Worm (Caenorhabditis elegans): ENCODE data around the gene F52D10.4.
A peak's percentile ranks its signal among the peaks of the same experiment; 100 is the strongest.

Gene F52D10.4

DNA sequence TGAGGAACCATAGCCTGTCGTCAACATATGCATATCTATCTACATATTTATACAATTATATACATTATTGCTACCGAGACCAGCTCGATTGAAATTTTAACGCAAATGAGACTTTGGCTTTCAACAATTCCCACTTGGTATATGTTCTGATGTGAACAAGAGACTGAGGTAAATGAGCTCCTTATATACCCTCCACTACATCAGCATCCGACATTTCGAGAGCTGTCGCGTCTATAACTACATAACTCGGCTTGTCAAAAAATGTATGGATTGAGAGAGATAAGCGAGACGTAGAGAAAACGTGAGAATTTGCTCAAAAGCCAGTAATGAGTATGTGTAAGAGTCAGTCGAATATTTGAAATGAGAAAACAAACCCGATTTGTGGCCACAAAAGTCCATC, 6.2 kb downstream of the F52D10.4 start:
- no peak for TF ChIP-seq nhr-10 (tag; optimal IDR thresholded peaks at IDR 0.05)

DNA sequence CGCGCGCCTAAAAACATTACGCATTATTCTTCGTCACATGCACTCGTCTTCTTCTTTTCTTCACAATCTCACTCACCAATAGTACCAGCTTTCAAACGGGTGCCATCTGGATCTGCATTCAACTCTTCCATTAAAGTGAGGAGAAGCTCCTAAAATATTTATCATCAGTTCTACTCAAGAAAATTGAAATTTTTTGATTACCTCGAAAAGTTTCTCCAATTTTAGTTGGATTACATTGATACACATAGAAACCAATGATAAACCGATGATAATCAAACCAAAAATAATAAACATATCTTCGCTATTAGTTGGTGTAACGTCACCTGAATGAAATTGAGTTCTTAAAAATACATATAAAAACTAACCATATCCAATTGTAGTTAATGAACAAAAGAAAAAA, 7.4 kb downstream of the F52D10.4 start:
- TF ChIP-seq aha-1 (tag) (peak; percentile 91), snpc-1.2 (GFP tag; IDR thresholded peaks at IDR 0.05) (no peak)

DNA sequence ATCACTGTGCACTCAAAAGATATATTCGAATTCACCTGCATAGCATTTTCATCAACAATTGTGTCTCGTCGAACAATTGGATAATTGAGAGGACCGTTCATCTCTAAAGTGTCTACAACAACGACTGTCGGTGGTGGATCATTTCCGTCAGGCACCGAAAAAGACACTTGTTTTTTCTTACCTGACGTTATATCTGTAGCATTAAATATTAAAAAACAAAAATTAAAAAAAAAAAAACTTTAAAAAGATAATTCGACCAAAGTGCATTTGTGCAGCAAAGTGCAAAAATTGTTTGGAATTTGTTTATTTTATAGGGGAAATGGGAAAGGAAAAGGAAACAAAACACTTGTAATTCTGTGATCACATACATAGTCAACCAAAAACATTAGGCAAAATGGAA, 9.7 kb downstream of the F52D10.4 start, which contains the start of gene twk-44:
TSS of gene twk-44 (minus strand) at position 101 of the 400 bp plus-strand sequence.
- TF ChIP-seq zfp-3 (GFP tag; conservative IDR thresholded peaks at IDR 0.05), result no peak
- no peak for TF ChIP-seq ceh-44 (GFP tag; IDR thresholded peaks at IDR 0.05)
- no peak for TF ChIP-seq arid-1 (GFP tag; conservative IDR thresholded peaks at IDR 0.05)
- no peak for TF ChIP-seq zip-11 (GFP tag; IDR thresholded peaks at IDR 0.05)
- TF ChIP-seq unc-62 (GFP tag; optimal IDR thresholded peaks at IDR 0.05 in 1 of 2), result peak in 1 of 2 experiments; percentile 9
- no peak for TF ChIP-seq unc-62 (tag; optimal IDR thresholded peaks at IDR 0.05)
- no peak for TF ChIP-seq lin-39 (tag; optimal IDR thresholded peaks at IDR 0.05)
- no peak for TF ChIP-seq lim-7 (GFP tag; IDR thresholded peaks at IDR 0.05)
- TF ChIP-seq mes-2 (tag; optimal IDR thresholded peaks at IDR 0.05; ENCODE audit: poor library complexity, severe bottlenecking), result no peak
- no peak for TF ChIP-seq mdl-1 (tag; optimal IDR thresholded peaks at IDR 0.05)

DNA sequence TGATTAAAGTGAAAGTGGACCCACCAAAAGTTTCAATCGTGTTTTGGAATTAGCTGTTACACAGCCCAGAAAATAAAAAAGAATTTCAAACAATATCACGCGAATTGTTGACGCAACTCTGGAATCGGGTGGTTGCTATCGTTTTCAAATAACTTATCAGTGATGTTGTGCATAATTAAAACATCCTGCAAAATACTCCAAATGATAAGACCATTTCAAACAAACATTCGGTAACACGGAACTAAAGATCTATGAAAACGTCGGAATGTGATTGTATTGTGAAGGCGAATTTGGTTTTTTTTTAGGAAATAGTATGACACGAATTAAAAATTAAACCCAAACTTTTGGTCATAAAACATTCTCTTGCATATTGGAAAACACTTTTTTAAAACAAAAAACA, 11.3 kb downstream of the F52D10.4 start, which contains the start of gene spp-30:
TSS of gene spp-30 (minus strand) at position 101 of the 400 bp plus-strand sequence.
- TF ChIP-seq mxl-2 (GFP tag; conservative IDR thresholded peaks at IDR 0.05) (no peak), set-16 (GFP tag; IDR thresholded peaks at IDR 0.05) (no peak), ces-1 (GFP tag; optimal IDR thresholded peaks at IDR 0.05) (no peak), ceh-62 (tag; optimal IDR thresholded peaks at IDR 0.05) (no peak), zag-1 (tag; optimal IDR thresholded peaks at IDR 0.05) (no peak), zip-11 (GFP tag; IDR thresholded peaks at IDR 0.05) (no peak), zfp-3 (GFP tag; conservative IDR thresholded peaks at IDR 0.05) (no peak), ceh-82 (tag; optimal IDR thresholded peaks at IDR 0.05) (no peak), daf-8 (GFP tag; IDR thresholded peaks at IDR 0.05) (no peak), unc-39 (tag; optimal IDR thresholded peaks at IDR 0.05) (no peak), vab-7 (GFP tag; IDR thresholded peaks at IDR 0.05) (no peak)

DNA sequence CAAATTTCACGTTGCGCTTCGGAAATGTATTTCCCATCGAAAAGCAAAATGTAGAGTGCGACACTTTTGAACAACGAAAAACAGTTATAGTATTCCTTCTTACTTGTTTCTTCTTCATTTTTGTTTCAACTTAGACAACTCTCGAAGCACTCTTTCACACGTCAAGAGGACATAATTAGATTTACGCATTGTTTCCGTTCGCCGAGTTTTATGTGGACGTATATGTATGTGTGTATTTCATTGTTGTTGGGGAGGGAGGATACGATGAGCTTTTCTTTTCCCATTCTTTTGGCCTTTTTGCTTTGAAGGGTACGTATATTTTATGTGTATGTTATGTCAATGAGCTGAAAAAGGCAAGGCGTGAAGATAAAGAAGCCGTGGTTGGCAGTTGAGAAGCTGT, 13.2 kb downstream of the F52D10.4 start:
- no peak for TF ChIP-seq fkh-10 (GFP tag; optimal IDR thresholded peaks at IDR 0.05)
- no peak for TF ChIP-seq ceh-32 (tag; optimal IDR thresholded peaks at IDR 0.05; ENCODE audit: poor library complexity)
- 0 out of 2 replicates have a peak, but pooled peaks have one; percentile 24 for TF ChIP-seq hmg-1.1 (GFP tag; IDR thresholded peaks at IDR 0.05)
- TF ChIP-seq ctbp-1 (GFP tag; IDR thresholded peaks at IDR 0.05), result 0 out of 2 replicates have a peak, but pooled peaks have one; percentile 23
- no peak for TF ChIP-seq lir-3 (tag; optimal IDR thresholded peaks at IDR 0.05)
- TF ChIP-seq fos-1 (tag; optimal IDR thresholded peaks at IDR 0.05), result no peak
- TF ChIP-seq dmd-8 (GFP tag; IDR thresholded peaks at IDR 0.05), result no peak
- no peak for TF ChIP-seq php-3 (GFP tag; IDR thresholded peaks at IDR 0.05)
- TF ChIP-seq aha-1 (tag), result peak; percentile 30
- no peak for TF ChIP-seq mxl-2 (GFP tag; conservative IDR thresholded peaks at IDR 0.05)
- TF ChIP-seq mdt-29 (GFP tag; IDR thresholded peaks at IDR 0.05), result no peak
- TF ChIP-seq saeg-2 (GFP tag; IDR thresholded peaks at IDR 0.05), result no peak
- TF ChIP-seq T20F7.1 (GFP tag; optimal IDR thresholded peaks at IDR 0.05), result no peak
- no peak for TF ChIP-seq nhr-48 (tag; optimal IDR thresholded peaks at IDR 0.05)
